Fruit fly (Drosophila melanogaster) whole organism, adult: Measurements from ENCODE around the gene CG33648.

Experiments used
- CG1620 ChIP-seq: fragments of 200-800 bp; sonication (Bioruptor generic); optimal IDR thresholded peaks from 2 replicates; lab custom pipeline; 2016; ENCODE audit warnings: missing biosample characterization, missing genetic modification characterization
- Clk ChIP-seq: fragments of 200-800 bp; sonication (Bioruptor generic); optimal IDR thresholded peaks from 2 replicates; lab custom pipeline; 2017; ENCODE audit warnings: missing biosample characterization, missing genetic modification characterization
- Mnt ChIP-seq: fragments of 200-800 bp; sonication (Bioruptor generic); optimal IDR thresholded peaks from 2 replicates; lab custom pipeline; 2016; ENCODE audit warnings: missing biosample characterization, mild to moderate bottlenecking, missing genetic modification characterization
- kay ChIP-seq: fragments of 200-800 bp; sonication (Bioruptor generic); peaks from one replicate; lab custom pipeline; 2016; ENCODE audit warnings: missing biosample characterization, missing genetic modification characterization, borderline replicate concordance
- ovo ChIP-seq: fragments of 200-800 bp; sonication (Bioruptor generic); optimal IDR thresholded peaks from 2 replicates; lab custom pipeline; 2016; ENCODE audit warnings: missing biosample characterization, missing genetic modification characterization

- TF ChIP-seq ovo (no peak), CG1620 (GFP tag; lab: Kevin White, UChicago) (no peak), Mnt (GFP tag; lab: Kevin White, UChicago) (no peak), Clk (GFP tag; lab: Kevin White, UChicago) (no peak), kay (GFP tag; lab: Kevin White, UChicago) (no peak)
Measured at dm6 chr2L:14477464-14478239, 46.5 kb upstream of the CG33648 start.
